Worm (Caenorhabditis elegans): ENCODE data around the gene Y54G11A.3.

DNA sequence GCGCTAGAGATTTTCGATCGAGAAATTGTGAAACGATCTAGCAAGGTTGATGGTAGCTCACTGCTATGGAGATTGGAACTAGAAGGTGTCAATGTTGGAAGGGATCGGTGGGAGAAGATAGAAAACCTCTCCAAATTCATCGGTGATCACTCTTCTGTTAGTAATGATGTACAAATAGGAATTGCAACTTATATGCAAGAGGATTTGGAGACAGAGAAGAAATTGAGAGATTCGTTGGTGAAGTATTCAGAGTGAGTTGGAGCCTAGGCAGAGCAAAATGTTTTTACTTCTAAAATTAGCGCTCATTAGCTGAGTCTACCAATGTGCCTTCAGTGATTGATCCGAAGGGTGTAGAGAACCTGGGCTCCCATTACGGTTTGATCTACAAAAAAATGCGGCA, 18.0 kb downstream of the Y54G11A.3 start:
- no peak for TF ChIP-seq lin-39 (tag; optimal IDR thresholded peaks at IDR 0.05)
- no peak for TF ChIP-seq ZK546.5 (tag; optimal IDR thresholded peaks at IDR 0.05)
- no peak for TF ChIP-seq ama-1 (optimal IDR thresholded peaks at IDR 0.05)
- TF ChIP-seq elt-3 (tag; optimal IDR thresholded peaks at IDR 0.05), result no peak
- TF ChIP-seq alr-1 (tag; optimal IDR thresholded peaks at IDR 0.05), result no peak
- no peak for TF ChIP-seq R02D3.7 (tag; optimal IDR thresholded peaks at IDR 0.05)
